Worm (Caenorhabditis elegans): ENCODE measurements around the gene C06C6.7.
"Not testable (repeated sequence)": the region's sequence is repeated elsewhere in the genome, so short reads cannot be mapped to it uniquely, and the experiment has no call there.

C06C6.7 gene

ce11 chrV:15991850-15992249 lies at the start of gene C06C6.7:
C06C6.7 (plus strand) TSS chrV:15992150.
- TF ChIP-seq nhr-11 (tag; optimal IDR thresholded peaks at IDR 0.05); ceh-34 (tag; optimal IDR thresholded peaks at IDR 0.05); dmd-4 (tag; optimal IDR thresholded peaks at IDR 0.05; ENCODE audit: borderline replicate concordance): not testable (repeated sequence)

ce11 chrV:15943125-15943524 lies 48.8 kb upstream of the C06C6.7 start, which contains the start of gene srw-53:
srw-53 (plus strand) TSS chrV:15943425.
- TF ChIP-seq ceh-34 (tag; optimal IDR thresholded peaks at IDR 0.05) = no peak
- TF ChIP-seq hlh-8 (tag; optimal IDR thresholded peaks at IDR 0.05) = no peak
- TF ChIP-seq ceh-24 (tag; optimal IDR thresholded peaks at IDR 0.05) = no peak
- TF ChIP-seq Y22D7AL.16 (tag; optimal IDR thresholded peaks at IDR 0.05) = no peak
- TF ChIP-seq ceh-48 (tag; optimal IDR thresholded peaks at IDR 0.05) = no peak
- TF ChIP-seq pqm-1 (tag; optimal IDR thresholded peaks at IDR 0.05) = no peak
- TF ChIP-seq syd-9 (tag; optimal IDR thresholded peaks at IDR 0.05) = no peak
- no peak for TF ChIP-seq ahr-1 (tag; optimal IDR thresholded peaks at IDR 0.05)
- no peak for TF ChIP-seq K02D7.2 (tag; optimal IDR thresholded peaks at IDR 0.05)
- TF ChIP-seq pag-3 (tag; optimal IDR thresholded peaks at IDR 0.05; ENCODE audit: borderline replicate concordance) = no peak
- TF ChIP-seq ets-4 (tag; optimal IDR thresholded peaks at IDR 0.05) = no peak
- no peak for TF ChIP-seq sdc-2 (tag; optimal IDR thresholded peaks at IDR 0.05)
- TF ChIP-seq T23F11.4 (GFP tag; optimal IDR thresholded peaks at IDR 0.05) = no peak
- TF ChIP-seq ceh-18 (tag; optimal IDR thresholded peaks at IDR 0.05) = no peak
- no peak for TF ChIP-seq npax-4 (tag; optimal IDR thresholded peaks at IDR 0.05)
- TF ChIP-seq gmeb-2 (tag; optimal IDR thresholded peaks at IDR 0.05) = no peak
- TF ChIP-seq odd-2 (tag; optimal IDR thresholded peaks at IDR 0.05) = no peak

ce11 chrV:15950903-15951302 lies 41.0 kb upstream of the C06C6.7 start, which contains the start of gene srw-59:
srw-59 (minus strand) TSS chrV:15951003.
- no peak for TF ChIP-seq pha-4 (tag; optimal IDR thresholded peaks at IDR 0.05)
- TF ChIP-seq pag-3 (tag; optimal IDR thresholded peaks at IDR 0.05; ENCODE audit: borderline replicate concordance) = no peak
- TF ChIP-seq ceh-19 (GFP tag; optimal IDR thresholded peaks at IDR 0.05) = no peak
- TF ChIP-seq unc-86 (tag; optimal IDR thresholded peaks at IDR 0.05) = no peak
- TF ChIP-seq pqm-1 (tag; optimal IDR thresholded peaks at IDR 0.05) = no peak
- TF ChIP-seq che-1 (tag; optimal IDR thresholded peaks at IDR 0.05) = no peak

- TF ChIP-seq npax-4 (tag; optimal IDR thresholded peaks at IDR 0.05) (no peak), C38D4.7 (GFP tag; optimal IDR thresholded peaks at IDR 0.05) (no peak), ceh-31 (tag; optimal IDR thresholded peaks at IDR 0.05) (no peak)
Observed at ce11 chrV:15952762-15953161, 39.2 kb upstream of the C06C6.7 start, which contains the start of gene srw-56. srw-56 (minus strand) TSS chrV:15952862.

ce11 chrV:15954932-15955331 lies 37.0 kb upstream of the C06C6.7 start, which contains the start of gene srw-57:
srw-57 (minus strand) TSS chrV:15955032.
- TF ChIP-seq gmeb-2 (tag; optimal IDR thresholded peaks at IDR 0.05) (no peak), lim-6 (tag; optimal IDR thresholded peaks at IDR 0.05) (no peak), che-1 (tag; optimal IDR thresholded peaks at IDR 0.05) (no peak), rnt-1 (tag; optimal IDR thresholded peaks at IDR 0.05) (no peak), pha-4 (tag; optimal IDR thresholded peaks at IDR 0.05) (no peak), ztf-16 (tag; optimal IDR thresholded peaks at IDR 0.05) (no peak), syd-9 (tag; optimal IDR thresholded peaks at IDR 0.05) (no peak), ets-4 (tag; optimal IDR thresholded peaks at IDR 0.05) (no peak), ceh-31 (tag; optimal IDR thresholded peaks at IDR 0.05) (no peak), hlh-15 (tag; optimal IDR thresholded peaks at IDR 0.05) (no peak), ama-1 (optimal IDR thresholded peaks at IDR 0.05) (no peak), dmd-4 (tag; optimal IDR thresholded peaks at IDR 0.05; ENCODE audit: borderline replicate concordance) (no peak)

- no peak for TF ChIP-seq sox-4 (tag; optimal IDR thresholded peaks at IDR 0.05)
- TF ChIP-seq mec-3 (tag; optimal IDR thresholded peaks at IDR 0.05; ENCODE audit: borderline replicate concordance) = no peak
- no peak for TF ChIP-seq hlh-13 (GFP tag; optimal IDR thresholded peaks at IDR 0.05)
- no peak for TF ChIP-seq pqm-1 (tag; optimal IDR thresholded peaks at IDR 0.05)
- no peak for TF ChIP-seq elt-4 (tag; optimal IDR thresholded peaks at IDR 0.05)
- TF ChIP-seq ets-4 (tag; optimal IDR thresholded peaks at IDR 0.05) = no peak
- TF ChIP-seq ceh-22 (tag; optimal IDR thresholded peaks at IDR 0.05) = no peak
Observed at ce11 chrV:15955497-15955896, 36.5 kb upstream of the C06C6.7 start, which contains the start of gene srh-186. srh-186 (plus strand) TSS chrV:15955797.

Data from whole organism, late embryonic.